Fruit fly (Drosophila melanogaster): ENCODE data around the gene Jon99Fi.
A peak's percentile ranks its signal among the peaks of the same experiment; 100 is the strongest.

The Jon99Fi gene

dm6 chr3R:30450224-30450623, 38.5 kb upstream of the Jon99Fi start (continued):
- TF ChIP-seq Rx (GFP tag; IDR thresholded peaks at IDR 0.05) = peak; percentile 53; the same call in 1 of the 2 replicates
- peak; percentile 69 for TF ChIP-seq CG1529 (GFP tag; optimal IDR thresholded peaks at IDR 0.05)
- peak; percentile 68; the same call in 1 of the 3 replicates for TF ChIP-seq CG34422 (GFP tag; IDR thresholded peaks at IDR 0.05)
- TF ChIP-seq cato (GFP tag; optimal IDR thresholded peaks at IDR 0.05; ENCODE audit: borderline replicate concordance) = peak; percentile 63
- TF ChIP-seq zen (tag; optimal IDR thresholded peaks at IDR 0.05) = no peak
- peak; percentile 21; the same call in 1 of the 4 replicates for TF ChIP-seq Gug (GFP tag; IDR thresholded peaks at IDR 0.05)
- peak; percentile 74 for TF ChIP-seq CG8944 (GFP tag; optimal IDR thresholded peaks at IDR 0.05)
- TF ChIP-seq CG2875 (GFP tag; optimal IDR thresholded peaks at IDR 0.05) = peak; percentile 89
- peak; percentile 34 for TF ChIP-seq emc (GFP tag; optimal IDR thresholded peaks at IDR 0.05)
- peak; percentile 30 for TF ChIP-seq CG17912 (GFP tag; optimal IDR thresholded peaks at IDR 0.05)
- TF ChIP-seq CG16815 (GFP tag; optimal IDR thresholded peaks at IDR 0.05) = peak; percentile 20
- TF ChIP-seq CG2889 (GFP tag; IDR thresholded peaks at IDR 0.05) = no peak
- TF ChIP-seq Asciz (GFP tag; optimal IDR thresholded peaks at IDR 0.05) = peak; percentile 92
- no peak for TF ChIP-seq Opbp (GFP tag; IDR thresholded peaks at IDR 0.05; ENCODE audit: partially characterized antibody)
- TF ChIP-seq gt (GFP tag; IDR thresholded peaks at IDR 0.05) = no peak
- TF ChIP-seq dysf (GFP tag; IDR thresholded peaks at IDR 0.05) = peak; percentile 45; the same call in 1 of the 3 replicates
- peak; percentile 84 for TF ChIP-seq NC2β (GFP tag; optimal IDR thresholded peaks at IDR 0.05)
- TF ChIP-seq pho (GFP tag; optimal IDR thresholded peaks at IDR 0.05) = peak; percentile 83
- TF ChIP-seq pita (GFP tag; optimal IDR thresholded peaks at IDR 0.05) = no peak
- no peak for TF ChIP-seq twi (tag; optimal IDR thresholded peaks at IDR 0.05)
- TF ChIP-seq CG10366 (GFP tag; IDR thresholded peaks at IDR 0.05) = peak; percentile 69
- 0 out of 2 replicates have a peak, but pooled peaks have one; percentile 13 for TF ChIP-seq crol (GFP tag; IDR thresholded peaks at IDR 0.05)
- TF ChIP-seq amos (GFP tag; IDR thresholded peaks at IDR 0.05; ENCODE audit: partially characterized antibody) = no peak; the same call in 1 of the 2 replicates
- peak; percentile 49 for TF ChIP-seq CG8359 (GFP tag; optimal IDR thresholded peaks at IDR 0.05; ENCODE audit: borderline replicate concordance)
- TF ChIP-seq ab (GFP tag; optimal IDR thresholded peaks at IDR 0.05) = no peak
- TF ChIP-seq Oli (tag; optimal IDR thresholded peaks at IDR 0.05) = no peak
- no peak for TF ChIP-seq Eip74EF (GFP tag; optimal IDR thresholded peaks at IDR 0.05)
- peak; percentile 70 for TF ChIP-seq CG18619 (GFP tag; optimal IDR thresholded peaks at IDR 0.05)
- TF ChIP-seq BEAF-32 (GFP tag; optimal IDR thresholded peaks at IDR 0.05) = no peak
- peak; percentile 59 for TF ChIP-seq kni (GFP tag; optimal IDR thresholded peaks at IDR 0.05)
- peak; percentile 87 for TF ChIP-seq CG2202 (tag; optimal IDR thresholded peaks at IDR 0.05)
- peak; percentile 75 for TF ChIP-seq CG15514 (GFP tag; optimal IDR thresholded peaks at IDR 0.05)
- TF ChIP-seq her (GFP tag; optimal IDR thresholded peaks at IDR 0.05) = peak; percentile 79
- peak; percentile 31; the same call in 1 of the 2 replicates for TF ChIP-seq CG32772 (GFP tag; IDR thresholded peaks at IDR 0.05)
- TF ChIP-seq cg (GFP tag; optimal IDR thresholded peaks at IDR 0.05) = no peak
- no peak; the same call in none of the 2 replicates for TF ChIP-seq CG31441 (GFP tag; IDR thresholded peaks at IDR 0.05)
- TF ChIP-seq CG17186 (GFP tag; optimal IDR thresholded peaks at IDR 0.05) = peak; percentile 59
- TF ChIP-seq run (tag; optimal IDR thresholded peaks at IDR 0.05) = no peak
- peak; percentile 66 for TF ChIP-seq CG43689 (GFP tag; IDR thresholded peaks at IDR 0.05)
- TF ChIP-seq Optix (GFP tag; IDR thresholded peaks at IDR 0.05) = no peak
- TF ChIP-seq CG8089 (GFP tag; optimal IDR thresholded peaks at IDR 0.05) = peak; percentile 81
- TF ChIP-seq trh (GFP tag; optimal IDR thresholded peaks at IDR 0.05) = peak; percentile 74
- TF ChIP-seq mam (GFP tag; optimal IDR thresholded peaks at IDR 0.05) = peak; percentile 75
- TF ChIP-seq CG30020 (tag; optimal IDR thresholded peaks at IDR 0.05) = no peak
- peak; percentile 71 for TF ChIP-seq CG2678 (tag; optimal IDR thresholded peaks at IDR 0.05)
- TF ChIP-seq shn (GFP tag; optimal IDR thresholded peaks at IDR 0.05) = peak; percentile 39
- TF ChIP-seq pnt (GFP tag; optimal IDR thresholded peaks at IDR 0.05) = peak; percentile 69
- peak; percentile 84 for TF ChIP-seq CG10209 (GFP tag; optimal IDR thresholded peaks at IDR 0.05)
- 0 out of 2 replicates have a peak, but pooled peaks have one; percentile 12 for TF ChIP-seq unc-4 (GFP tag; IDR thresholded peaks at IDR 0.05; ENCODE audit: partially characterized antibody)
- no peak for TF ChIP-seq Nf-YC (tag; optimal IDR thresholded peaks at IDR 0.05)
